Worm (Caenorhabditis elegans) whole organism, young adult: ENCODE measurements around the gene F39H12.3.
A peak's percentile ranks its signal among the peaks of the same experiment; 100 is the strongest.

Experiments used
- B0019.2 ChIP-seq: fragments of 200-800 bp; sonication (Bioruptor generic); conservative IDR thresholded peaks from 2 replicates; pipeline ENCODE4 v1.3.6; 2022; ENCODE audit warnings: missing genetic modification reagents, missing genetic modification characterization, missing compliant biosample characterization
- B0261.1 ChIP-seq: sonication (generic microtip); optimal IDR thresholded peaks from 2 replicates; lab custom pipeline; 2016; ENCODE audit warnings: mild to moderate bottlenecking, missing genetic modification characterization, moderate library complexity, missing compliant biosample characterization
- C06A6.2 ChIP-seq: fragments of 200-800 bp; sonication (Bioruptor generic); conservative IDR thresholded peaks from 2 replicates; pipeline ENCODE4 v1.3.6; 2022; ENCODE audit warnings: missing genetic modification characterization, missing compliant biosample characterization
- F10E7.11 ChIP-seq: sonication (generic microtip); optimal IDR thresholded peaks from 2 replicates; lab custom pipeline; 2017; ENCODE audit warnings: mild to moderate bottlenecking, missing genetic modification characterization, moderate library complexity, missing compliant biosample characterization
- F49E8.2 ChIP-seq: sonication (generic microtip); optimal IDR thresholded peaks from 3 replicates; lab custom pipeline; 2017; ENCODE audit warnings: missing genetic modification characterization, mild to moderate bottlenecking, missing compliant biosample characterization, antibody characterized with exemption, moderate library complexity; ENCODE audit not compliant: insufficient read depth
- F57C9.4 ChIP-seq: sonication (generic microtip); optimal IDR thresholded peaks from 2 replicates; lab custom pipeline; 2017; ENCODE audit warnings: mild to moderate bottlenecking, missing genetic modification characterization, missing compliant biosample characterization
- K11D2.4 ChIP-seq: fragments of 200-800 bp; sonication (Bioruptor generic); IDR thresholded peaks from 2 replicates; pipeline ENCODE4 v1.3.6; 2022; ENCODE audit warnings: missing genetic modification reagents, missing genetic modification characterization, missing compliant biosample characterization
- T07F8.4 ChIP-seq: sonication (generic microtip); optimal IDR thresholded peaks from 2 replicates; lab custom pipeline; 2016; ENCODE audit warnings: mild to moderate bottlenecking, missing genetic modification characterization, moderate library complexity, missing compliant biosample characterization
- T26A5.8 ChIP-seq: sonication (generic microtip); optimal IDR thresholded peaks from 2 replicates; lab custom pipeline; 2016; ENCODE audit warnings: missing genetic modification characterization, missing compliant biosample characterization
- Y53G8AR.9 ChIP-seq: fragments of 200-800 bp; sonication (Bioruptor generic); conservative IDR thresholded peaks from 2 replicates; pipeline ENCODE4 v1.3.6; 2022; ENCODE audit warnings: missing genetic modification reagents, missing genetic modification characterization, missing compliant biosample characterization
- Y79H2A.3 ChIP-seq: fragments of 200-800 bp; sonication (Bioruptor generic); conservative IDR thresholded peaks from 2 replicates; pipeline ENCODE4 v1.3.6; 2022; ENCODE audit warnings: missing genetic modification reagents, missing genetic modification characterization, missing compliant biosample characterization
- ama-1 ChIP-seq, 3 experiments: fragments of 150-350 bp in 1 of 3; sonication (generic microtip) in 2 of 3; optimal IDR thresholded peaks; 2 replicates each; lab custom pipeline; 2014 to 2018; ENCODE audit warnings: missing biosample characterization in 2 of 3, missing genetic modification characterization in 2 of 3, missing genetic modification reagents in 2 of 3
- aptf-2 ChIP-seq: fragments of 200-800 bp; sonication (Bioruptor generic); conservative IDR thresholded peaks from 2 replicates; pipeline ENCODE4 v1.3.6; 2022; ENCODE audit warnings: missing genetic modification reagents, missing genetic modification characterization, missing compliant biosample characterization
- aptf-3 ChIP-seq: fragments of 200-800 bp; sonication (Bioruptor generic); IDR thresholded peaks from 2 replicates; pipeline ENCODE4 v1.3.6; 2022; ENCODE audit warnings: missing genetic modification characterization, missing compliant biosample characterization
- athp-1 ChIP-seq: sonication (generic microtip); optimal IDR thresholded peaks from 2 replicates; lab custom pipeline; 2017; ENCODE audit warnings: mild to moderate bottlenecking, missing genetic modification characterization, missing compliant biosample characterization
- attf-6 ChIP-seq: fragments of 200-800 bp; sonication (Bioruptor generic); IDR thresholded peaks from 2 replicates; pipeline ENCODE4 v1.3.6; 2022; ENCODE audit warnings: missing genetic modification reagents, missing genetic modification characterization, missing compliant biosample characterization
- ccch-3 ChIP-seq: fragments of 200-800 bp; sonication (Bioruptor generic); optimal IDR thresholded peaks from 2 replicates; lab custom pipeline; 2018; ENCODE audit warnings: mild to moderate bottlenecking, missing genetic modification characterization, missing compliant biosample characterization
- cebp-1 ChIP-seq, 2 experiments: fragments of 200-800 bp in 1 of 2; sonication (Bioruptor generic) in 1 of 2; sonication (generic microtip) in 1 of 2; IDR thresholded peaks in 1 of 2; optimal IDR thresholded peaks in 1 of 2; 2 replicates each; pipeline versions ENCODE4 v1.3.6 to Lab custom; 2017 to 2022; ENCODE audit warnings: missing compliant biosample characterization in 2 of 2, missing genetic modification characterization in 2 of 2, mild to moderate bottlenecking in 1 of 2, missing genetic modification reagents in 1 of 2, moderate library complexity in 1 of 2
- ceh-27 ChIP-seq: fragments of 200-800 bp; sonication (Bioruptor generic); optimal IDR thresholded peaks from 2 replicates; lab custom pipeline; 2018; ENCODE audit warnings: mild to moderate bottlenecking, missing genetic modification characterization, moderate library complexity, missing compliant biosample characterization
- ceh-40 ChIP-seq: fragments of 200-800 bp; sonication (Bioruptor generic); IDR thresholded peaks from 2 replicates; pipeline ENCODE4 v1.3.6; 2022; ENCODE audit warnings: missing genetic modification characterization, missing compliant biosample characterization
- ceh-58 ChIP-seq: fragments of 200-800 bp; sonication (Bioruptor generic); IDR thresholded peaks from 2 replicates; pipeline ENCODE4 v1.3.6; 2022; ENCODE audit warnings: missing genetic modification characterization, missing compliant biosample characterization
- ceh-79 ChIP-seq: sonication (generic microtip); optimal IDR thresholded peaks from 2 replicates; lab custom pipeline; 2017; ENCODE audit warnings: mild to moderate bottlenecking, missing genetic modification characterization, missing compliant biosample characterization
- die-1 ChIP-seq: sonication (generic microtip); optimal IDR thresholded peaks from 2 replicates; lab custom pipeline; 2016; ENCODE audit warnings: missing genotype, mild to moderate bottlenecking, missing genetic modification characterization, missing compliant biosample characterization
- egrh-3 ChIP-seq: fragments of 200-800 bp; sonication (Bioruptor generic); IDR thresholded peaks from 2 replicates; pipeline ENCODE4 v1.3.6; 2022; ENCODE audit warnings: missing genetic modification reagents, missing genetic modification characterization, missing compliant biosample characterization
- hlh-12 ChIP-seq: sonication (generic microtip); optimal IDR thresholded peaks from 2 replicates; lab custom pipeline; 2016; ENCODE audit warnings: missing genetic modification characterization, missing compliant biosample characterization
- hlh-26 ChIP-seq: fragments of 200-800 bp; sonication (Bioruptor generic); conservative IDR thresholded peaks from 2 replicates; pipeline ENCODE4 v1.3.6; 2022; ENCODE audit warnings: missing genetic modification reagents, missing genetic modification characterization, missing compliant biosample characterization
- hmg-20 ChIP-seq: fragments of 200-800 bp; sonication (Bioruptor generic); IDR thresholded peaks from 2 replicates; pipeline ENCODE4 v1.3.6; 2022; ENCODE audit warnings: missing genetic modification reagents, missing genetic modification characterization, missing compliant biosample characterization
- let-526 ChIP-seq: fragments of 200-800 bp; sonication (Bioruptor generic); IDR thresholded peaks from 2 replicates; pipeline ENCODE4 v1.3.6; 2022; ENCODE audit warnings: missing genetic modification reagents, missing genetic modification characterization, missing compliant biosample characterization
- let-607 ChIP-seq, 2 experiments: fragments of 200-800 bp in 1 of 2; sonication (Bioruptor generic) in 1 of 2; sonication (generic microtip) in 1 of 2; optimal IDR thresholded peaks; 2 replicates each; lab custom pipeline; 2016 to 2018; ENCODE audit warnings: mild to moderate bottlenecking in 2 of 2, missing compliant biosample characterization in 2 of 2, missing genetic modification characterization in 2 of 2, moderate library complexity in 2 of 2, missing genotype in 1 of 2
- lsy-27 ChIP-seq: sonication (generic microtip); optimal IDR thresholded peaks from 2 replicates; lab custom pipeline; 2017; ENCODE audit warnings: missing genetic modification characterization, mild to moderate bottlenecking, missing compliant biosample characterization, antibody characterized with exemption, missing genotype, borderline replicate concordance; ENCODE audit not compliant: insufficient read depth
- madf-8 ChIP-seq: fragments of 200-800 bp; sonication (Bioruptor generic); conservative IDR thresholded peaks from 2 replicates; pipeline ENCODE4 v1.3.6; 2022; ENCODE audit warnings: missing genetic modification reagents, missing genetic modification characterization, missing compliant biosample characterization
- nfya-1 ChIP-seq: sonication (generic microtip); optimal IDR thresholded peaks from 2 replicates; lab custom pipeline; 2017; ENCODE audit warnings: antibody characterized with exemption, missing compliant biosample characterization, missing genetic modification characterization, borderline replicate concordance; ENCODE audit not compliant: insufficient read depth
- nhr-120 ChIP-seq: fragments of 200-800 bp; sonication (Bioruptor generic); IDR thresholded peaks from 2 replicates; pipeline ENCODE4 v1.3.6; 2022; ENCODE audit warnings: missing genetic modification characterization, missing compliant biosample characterization
- nhr-27 ChIP-seq: fragments of 200-800 bp; sonication (Bioruptor generic); optimal IDR thresholded peaks from 2 replicates; lab custom pipeline; 2018; ENCODE audit warnings: mild to moderate bottlenecking, missing genetic modification characterization, moderate library complexity, missing compliant biosample characterization
- nhr-80 ChIP-seq: sonication (generic microtip); optimal IDR thresholded peaks from 2 replicates; lab custom pipeline; 2016; ENCODE audit warnings: missing genetic modification characterization, missing compliant biosample characterization
- pbrm-1 ChIP-seq: fragments of 200-800 bp; sonication (Bioruptor generic); IDR thresholded peaks from 2 replicates; pipeline ENCODE4 v1.3.6; 2022; ENCODE audit warnings: missing genetic modification reagents, missing genetic modification characterization, missing compliant biosample characterization
- pha-4 ChIP-seq: fragments of 150-350 bp; sonication (generic microtip); optimal IDR thresholded peaks from 2 replicates; lab custom pipeline; 2014; ENCODE audit warnings: missing biosample characterization, missing genetic modification reagents, missing genetic modification characterization
- rcor-1 ChIP-seq: fragments of 200-800 bp; sonication (Bioruptor generic); IDR thresholded peaks from 2 replicates; pipeline ENCODE4 v1.3.6; 2022; ENCODE audit warnings: missing genetic modification reagents, missing genetic modification characterization, missing compliant biosample characterization
- rec-8 ChIP-seq, 2 experiments: sonication (generic microtip); optimal IDR thresholded peaks; 2 replicates each; lab custom pipeline; 2016; ENCODE audit warnings: mild to moderate bottlenecking in 2 of 2, missing genetic modification characterization in 2 of 2, missing genetic modification reagents in 2 of 2, missing genotype in 2 of 2, missing biosample characterization in 1 of 2, missing compliant biosample characterization in 1 of 2, moderate library complexity in 1 of 2
- repo-1 ChIP-seq: sonication (generic microtip); optimal IDR thresholded peaks from 2 replicates; lab custom pipeline; 2017; ENCODE audit warnings: mild to moderate bottlenecking, missing genetic modification characterization, missing compliant biosample characterization
- sea-2 ChIP-seq: fragments of 200-800 bp; sonication (Bioruptor generic); IDR thresholded peaks from 2 replicates; pipeline ENCODE4 v1.3.6; 2022; ENCODE audit warnings: missing genetic modification characterization, missing compliant biosample characterization
- snpc-1.3 ChIP-seq: sonication (generic microtip); optimal IDR thresholded peaks from 2 replicates; lab custom pipeline; 2017; ENCODE audit warnings: missing genetic modification characterization, mild to moderate bottlenecking, missing compliant biosample characterization, antibody characterized with exemption, moderate library complexity, missing genotype, missing genetic modification reagents; ENCODE audit not compliant: insufficient read depth
- snpc-3.4 ChIP-seq: sonication (generic microtip); optimal IDR thresholded peaks from 2 replicates; lab custom pipeline; 2017; ENCODE audit warnings: missing genetic modification characterization, mild to moderate bottlenecking, missing compliant biosample characterization, antibody characterized with exemption, moderate library complexity, missing genotype, missing genetic modification reagents
- somi-1 ChIP-seq: fragments of 200-800 bp; sonication (Bioruptor generic); optimal IDR thresholded peaks from 2 replicates; lab custom pipeline; 2018; ENCODE audit warnings: mild to moderate bottlenecking, missing genetic modification characterization, missing compliant biosample characterization
- sptf-2 ChIP-seq: fragments of 200-800 bp; sonication (Bioruptor generic); optimal IDR thresholded peaks from 2 replicates; lab custom pipeline; 2018; ENCODE audit warnings: mild to moderate bottlenecking, missing genetic modification characterization, missing compliant biosample characterization
- tbx-9 ChIP-seq: sonication (generic microtip); optimal IDR thresholded peaks from 2 replicates; lab custom pipeline; 2016; ENCODE audit warnings: borderline replicate concordance, missing genetic modification characterization, inconsistent platforms, missing compliant biosample characterization
- ztf-18 ChIP-seq: sonication (generic microtip); optimal IDR thresholded peaks from 2 replicates; lab custom pipeline; 2016; ENCODE audit warnings: missing genotype, mild to moderate bottlenecking, missing genetic modification characterization, missing compliant biosample characterization

The F39H12.3 gene

ce11 chrX:865214-865613 is 23.9 kb upstream of the F39H12.3 start (continued):
- no peak for TF ChIP-seq rec-8 (tag; optimal IDR thresholded peaks at IDR 0.05; lab: Kevin White, UChicago)
- no peak for TF ChIP-seq C06A6.2 (GFP tag; lab: Robert Waterston, UW)
- TF ChIP-seq snpc-1.3 (tag; lab: Kevin White, UChicago), result no peak
- no peak for TF ChIP-seq tbx-9
- 0 out of 2 replicates have a peak, but pooled peaks have one; percentile 35 for TF ChIP-seq B0019.2
- no peak for TF ChIP-seq lsy-27 (tag; lab: Kevin White, UChicago)
- TF ChIP-seq somi-1 (GFP tag; lab: Kevin White, UChicago), result no peak
- TF ChIP-seq madf-8, result no peak
- no peak for TF ChIP-seq ztf-18 (tag; lab: Kevin White, UChicago)
- no peak for TF ChIP-seq athp-1 (tag; lab: Kevin White, UChicago)
- TF ChIP-seq aptf-2 (GFP tag; lab: Robert Waterston, UW), result no peak
- TF ChIP-seq ceh-27 (GFP tag; lab: Kevin White, UChicago), result no peak
- TF ChIP-seq repo-1 (tag; lab: Kevin White, UChicago), result no peak
- no peak for TF ChIP-seq ccch-3 (GFP tag; lab: Kevin White, UChicago)
- TF ChIP-seq nhr-120 (GFP tag; lab: Robert Waterston, UW), result no peak
- TF ChIP-seq T26A5.8 (tag; lab: Kevin White, UChicago), result no peak
- no peak for TF ChIP-seq hlh-12 (tag; lab: Kevin White, UChicago)
- TF ChIP-seq nhr-27 (tag; lab: Kevin White, UChicago), result no peak
- no peak for TF ChIP-seq F49E8.2 (tag; lab: Kevin White, UChicago)
- TF ChIP-seq rcor-1, result peak; percentile 34; the same call in 1 of the 2 replicates
- no peak for TF ChIP-seq T07F8.4
- no peak for TF ChIP-seq egrh-3 (GFP tag; lab: Robert Waterston, UW)
- no peak for TF ChIP-seq Y79H2A.3 (GFP tag; lab: Robert Waterston, UW)
- TF ChIP-seq nfya-1 (tag; lab: Kevin White, UChicago), result no peak
- peak; percentile 52; the same call in 1 of the 2 replicates for TF ChIP-seq let-526 (GFP tag; lab: Robert Waterston, UW)
- no peak for TF ChIP-seq die-1 (tag; lab: Kevin White, UChicago)
- TF ChIP-seq cebp-1 (GFP tag; IDR thresholded peaks at IDR 0.05; lab: Robert Waterston, UW), result no peak
- TF ChIP-seq cebp-1 (tag; optimal IDR thresholded peaks at IDR 0.05; lab: Kevin White, UChicago), result no peak
- TF ChIP-seq snpc-3.4, result no peak
- no peak for TF ChIP-seq sea-2 (GFP tag; lab: Robert Waterston, UW)
- no peak for TF ChIP-seq ceh-79 (tag; lab: Kevin White, UChicago)
- peak; percentile 66 for TF ChIP-seq B0261.1 (tag; lab: Kevin White, UChicago)
- no peak for TF ChIP-seq ceh-58 (GFP tag; lab: Robert Waterston, UW)
- TF ChIP-seq sptf-2, result no peak
- TF ChIP-seq aptf-3, result no peak
- TF ChIP-seq hmg-20, result no peak
- no peak for TF ChIP-seq ceh-40 (GFP tag; lab: Robert Waterston, UW)
- TF ChIP-seq hlh-26 (GFP tag; lab: Robert Waterston, UW), result no peak
- no peak for TF ChIP-seq nhr-80 (tag; lab: Kevin White, UChicago)
- TF ChIP-seq Y53G8AR.9, result no peak
- TF ChIP-seq K11D2.4 (GFP tag; lab: Robert Waterston, UW), result peak; percentile 57; the same call in 1 of the 2 replicates
- no peak for TF ChIP-seq F10E7.11
- TF ChIP-seq pha-4, result no peak
- no peak for TF ChIP-seq F57C9.4 (tag; lab: Kevin White, UChicago)
- TF ChIP-seq ama-1 (optimal IDR thresholded peaks at IDR 0.05; lab: Kevin White, UChicago), result no peak
- TF ChIP-seq ama-1 (GFP tag; optimal IDR thresholded peaks at IDR 0.05; lab: Kevin White, UChicago), result no peak
- TF ChIP-seq pbrm-1, result 0 out of 2 replicates have a peak, but pooled peaks have one; percentile 45
- TF ChIP-seq let-607 (tag; optimal IDR thresholded peaks at IDR 0.05; lab: Kevin White, UChicago), result no peak
- no peak for TF ChIP-seq attf-6
